Worm (Caenorhabditis elegans) whole organism, L1 larva: Measurements from ENCODE around the gene srh-105.
A peak's percentile ranks its signal among the peaks of the same experiment; 100 is the strongest.

ENCODE experiments used
- C04F5.9 ChIP-seq: sonication (generic microtip); optimal IDR thresholded peaks from 2 replicates; lab custom pipeline; 2016; ENCODE audit warnings: missing genetic modification characterization, missing compliant biosample characterization
- Y116A8C.19 ChIP-seq: sonication (generic microtip); optimal IDR thresholded peaks from 2 replicates; lab custom pipeline; 2016; ENCODE audit warnings: missing compliant biosample characterization, missing genetic modification characterization, borderline replicate concordance
- ama-1 ChIP-seq: fragments of 150-350 bp; optimal IDR thresholded peaks from 2 replicates; lab custom pipeline; 2014
- blmp-1 ChIP-seq: fragments of 150-350 bp; optimal IDR thresholded peaks from 2 replicates; lab custom pipeline; 2014; ENCODE audit warnings: missing biosample characterization, missing genetic modification characterization
- ceh-90 ChIP-seq: sonication (generic microtip); optimal IDR thresholded peaks from 2 replicates; lab custom pipeline; 2016; ENCODE audit warnings: missing genetic modification characterization, missing compliant biosample characterization
- dsc-1 ChIP-seq: sonication (generic microtip); optimal IDR thresholded peaks from 2 replicates; lab custom pipeline; 2016; ENCODE audit warnings: mild to moderate bottlenecking, missing genetic modification characterization, missing compliant biosample characterization
- efl-1 ChIP-seq, 4 experiments: fragments of 150-350 bp; optimal IDR thresholded peaks in 3 of 4; peaks in 1 of 4; 1 replicate in 1 of 4; 2 replicates in 3 of 4; lab custom pipeline; 2014; ENCODE audit warnings: missing biosample characterization in 2 of 4, missing genetic modification characterization in 2 of 4, missing genetic modification reagents in 2 of 4
- egl-13 ChIP-seq: sonication (generic microtip); optimal IDR thresholded peaks from 2 replicates; lab custom pipeline; 2016; ENCODE audit warnings: missing genotype, missing genetic modification reagents, missing genetic modification characterization, missing compliant biosample characterization
- egl-27 ChIP-seq, 2 experiments: fragments of 150-350 bp in 1 of 2; sonication (generic microtip); optimal IDR thresholded peaks; 3 replicates each; lab custom pipeline; 2017 to 2018; ENCODE audit warnings: missing biosample characterization in 2 of 2, missing genetic modification characterization in 2 of 2, missing genetic modification reagents in 2 of 2
- elt-3 ChIP-seq, 6 experiments: fragments of 150-350 bp in 1 of 6; sonication (generic microtip); optimal IDR thresholded peaks; 2 replicates each; lab custom pipeline; 2017 to 2018; ENCODE audit warnings: missing biosample characterization in 6 of 6, missing genetic modification characterization in 6 of 6, inconsistent platforms in 1 of 6
- fkh-8 ChIP-seq: sonication (generic microtip); optimal IDR thresholded peaks from 2 replicates; lab custom pipeline; 2016; ENCODE audit warnings: mild to moderate bottlenecking, missing genetic modification characterization, missing compliant biosample characterization
- fos-1 ChIP-seq: fragments of 150-350 bp; optimal IDR thresholded peaks from 2 replicates; lab custom pipeline; 2014; ENCODE audit warnings: missing biosample characterization, missing genetic modification characterization
- hlh-4 ChIP-seq: sonication (generic microtip); optimal IDR thresholded peaks from 2 replicates; lab custom pipeline; 2016; ENCODE audit warnings: mild to moderate bottlenecking, missing genetic modification characterization, missing compliant biosample characterization
- hpl-2 ChIP-seq: fragments of 150-350 bp; optimal IDR thresholded peaks from 2 replicates; lab custom pipeline; 2014; ENCODE audit warnings: missing biosample characterization, missing genetic modification reagents, missing genetic modification characterization
- irx-1 ChIP-seq: sonication (generic microtip); optimal IDR thresholded peaks from 2 replicates; lab custom pipeline; 2016; ENCODE audit warnings: missing genetic modification characterization, missing compliant biosample characterization
- isw-1 ChIP-seq: fragments of 200-800 bp; sonication (Bioruptor generic); IDR thresholded peaks from 2 replicates; pipeline ENCODE4 v1.3.6; 2022; ENCODE audit warnings: missing genetic modification characterization, missing compliant biosample characterization
- lin-14 ChIP-seq: fragments of 200-800 bp; sonication (Bioruptor generic); optimal IDR thresholded peaks from 2 replicates; lab custom pipeline; 2018; ENCODE audit warnings: mild to moderate bottlenecking, missing genetic modification characterization, moderate library complexity, missing compliant biosample characterization
- lin-35 ChIP-seq, 2 experiments: fragments of 150-350 bp; optimal IDR thresholded peaks; 2 replicates each; lab custom pipeline; 2014; ENCODE audit warnings: missing biosample characterization in 2 of 2, missing genetic modification characterization in 2 of 2, missing genetic modification reagents in 2 of 2
- lin-39 ChIP-seq: fragments of 150-350 bp; optimal IDR thresholded peaks from 2 replicates; lab custom pipeline; 2014; ENCODE audit warnings: missing biosample characterization, missing genetic modification reagents, missing genetic modification characterization
- lir-3 ChIP-seq: sonication (generic microtip); optimal IDR thresholded peaks from 2 replicates; lab custom pipeline; 2016; ENCODE audit warnings: mild to moderate bottlenecking, missing genetic modification characterization, moderate library complexity, missing compliant biosample characterization; ENCODE audit not compliant: poor library complexity
- lsy-2 ChIP-seq, 2 experiments: fragments of 150-350 bp; optimal IDR thresholded peaks; 2 replicates each; lab custom pipeline; 2014; ENCODE audit warnings: missing biosample characterization in 2 of 2, missing genetic modification characterization in 2 of 2
- mab-9 ChIP-seq: fragments of 200-800 bp; sonication (Bioruptor generic); IDR thresholded peaks from 2 replicates; pipeline ENCODE4 v1.3.6; 2022; ENCODE audit warnings: missing genetic modification reagents, missing genetic modification characterization, missing compliant biosample characterization
- mdl-1 ChIP-seq, 2 experiments: fragments of 150-350 bp; optimal IDR thresholded peaks; 2 replicates each; lab custom pipeline; 2014 to 2017; ENCODE audit warnings: missing biosample characterization in 2 of 2, missing genetic modification characterization in 2 of 2, inconsistent platforms in 1 of 2
- mep-1 ChIP-seq: fragments of 150-350 bp; optimal IDR thresholded peaks from 2 replicates; lab custom pipeline; 2014; ENCODE audit warnings: missing biosample characterization, missing genetic modification characterization
- nhr-237 ChIP-seq: fragments of 150-350 bp; optimal IDR thresholded peaks from 2 replicates; lab custom pipeline; 2014; ENCODE audit warnings: missing biosample characterization, missing genetic modification characterization
- nhr-28 ChIP-seq: fragments of 150-350 bp; optimal IDR thresholded peaks from 2 replicates; lab custom pipeline; 2014; ENCODE audit warnings: missing biosample characterization, missing genetic modification characterization
- nhr-47 ChIP-seq: sonication (generic microtip); optimal IDR thresholded peaks from 2 replicates; lab custom pipeline; 2016; ENCODE audit warnings: mild to moderate bottlenecking, missing genetic modification characterization, moderate library complexity, missing compliant biosample characterization
- nhr-85 ChIP-seq: sonication (generic microtip); peaks from one replicate; lab custom pipeline; 2016; ENCODE audit warnings: missing genetic modification characterization, inconsistent platforms, missing compliant biosample characterization
- nhr-90 ChIP-seq: sonication (generic microtip); optimal IDR thresholded peaks from 2 replicates; lab custom pipeline; 2016; ENCODE audit warnings: mild to moderate bottlenecking, missing genetic modification characterization, missing compliant biosample characterization; ENCODE audit not compliant: poor library complexity
- rnt-1 ChIP-seq: sonication (generic microtip); optimal IDR thresholded peaks from 2 replicates; lab custom pipeline; 2016; ENCODE audit warnings: mild to moderate bottlenecking, missing genetic modification characterization, moderate library complexity, missing compliant biosample characterization
- sox-4 ChIP-seq: sonication (generic microtip); optimal IDR thresholded peaks from 2 replicates; lab custom pipeline; 2016; ENCODE audit warnings: missing genetic modification characterization, missing compliant biosample characterization
- sptf-1 ChIP-seq: fragments of 150-350 bp; optimal IDR thresholded peaks from 2 replicates; lab custom pipeline; 2014; ENCODE audit warnings: missing biosample characterization, missing genetic modification characterization
- unc-98 ChIP-seq: fragments of 200-800 bp; sonication (Bioruptor generic); IDR thresholded peaks from 2 replicates; pipeline ENCODE4 v1.3.6; 2022; ENCODE audit warnings: missing genetic modification characterization, missing compliant biosample characterization
- vab-15 ChIP-seq: sonication (generic microtip); optimal IDR thresholded peaks from 2 replicates; lab custom pipeline; 2017; ENCODE audit warnings: missing genotype, mild to moderate bottlenecking, missing genetic modification characterization, missing compliant biosample characterization

The srh-105 gene

DNA sequence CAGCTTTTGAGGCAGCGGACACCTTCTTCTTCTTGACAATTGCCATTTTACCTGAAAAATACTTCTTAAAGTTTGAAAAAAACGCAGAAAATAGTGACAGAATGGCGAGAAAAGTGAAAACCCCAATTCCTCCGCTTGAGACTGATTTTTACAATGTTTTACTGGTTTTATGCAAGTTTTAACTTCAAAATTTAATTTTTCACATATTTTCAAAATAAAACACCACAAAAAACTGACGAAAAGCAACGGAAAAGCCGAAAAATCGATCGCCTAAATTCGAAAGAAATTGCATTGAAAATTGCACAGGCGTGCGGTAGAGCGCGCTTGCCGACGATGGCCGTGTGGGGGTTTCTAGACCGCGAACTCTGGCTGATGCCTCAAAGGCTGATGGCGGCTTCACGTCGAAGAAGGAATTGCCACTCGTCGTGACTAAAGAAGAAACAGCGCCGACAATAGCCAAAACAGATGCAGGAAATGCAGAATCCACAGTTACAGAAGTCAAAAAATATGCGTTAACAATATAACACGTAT lies 33.2 kb downstream of the srh-105 start, which contains the start of gene nsun-1 (continued):
- TF ChIP-seq C04F5.9 (tag; lab: Kevin White, UChicago) = peak; percentile 0
- no peak for TF ChIP-seq lin-14 (GFP tag; lab: Kevin White, UChicago)
- no peak for TF ChIP-seq mdl-1 (tag; optimal IDR thresholded peaks at IDR 0.05; lab: Kevin White, UChicago)
- no peak for TF ChIP-seq fos-1 (tag; lab: Kevin White, UChicago)
- peak; percentile 63 for TF ChIP-seq fkh-8 (tag; lab: Kevin White, UChicago)
- peak; percentile 39; the same call in 1 of the 2 replicates for TF ChIP-seq unc-98 (GFP tag; lab: Robert Waterston, UW)
- TF ChIP-seq lin-35 (GFP tag; optimal IDR thresholded peaks at IDR 0.05; lab: Kevin White, UChicago) = peak; percentile 62 to 63
- TF ChIP-seq isw-1 (GFP tag; lab: Robert Waterston, UW) = peak; percentile 46
- peak; percentile 42 for TF ChIP-seq irx-1 (tag; lab: Kevin White, UChicago)
- TF ChIP-seq nhr-90 (tag; lab: Kevin White, UChicago) = no peak
- TF ChIP-seq hlh-4 = no peak
- TF ChIP-seq ceh-90 = peak; percentile 78

DNA sequence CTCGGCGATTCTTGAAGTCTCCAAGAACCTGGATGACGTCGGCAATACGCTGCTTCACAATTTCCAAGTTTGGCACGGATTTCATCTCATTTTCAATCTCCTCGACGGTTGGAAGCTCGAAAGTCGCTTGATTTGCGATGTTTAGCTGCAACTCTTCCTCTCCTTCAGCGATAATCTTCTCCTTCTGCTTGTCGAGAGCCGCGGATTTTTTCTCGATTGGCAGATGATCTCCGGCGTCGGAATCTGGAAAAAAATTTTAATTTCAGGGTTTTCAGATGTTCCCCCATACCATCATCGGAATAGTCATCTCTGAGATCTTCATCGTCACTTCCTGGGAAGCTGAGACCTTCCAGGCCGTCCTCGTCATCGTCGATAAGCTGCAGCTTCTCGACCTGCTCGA lies 33.8 kb downstream of the srh-105 start:
- peak; percentile 58 for TF ChIP-seq nhr-85 (tag; lab: Kevin White, UChicago)
- TF ChIP-seq egl-13 (tag; lab: Kevin White, UChicago) = no peak

DNA sequence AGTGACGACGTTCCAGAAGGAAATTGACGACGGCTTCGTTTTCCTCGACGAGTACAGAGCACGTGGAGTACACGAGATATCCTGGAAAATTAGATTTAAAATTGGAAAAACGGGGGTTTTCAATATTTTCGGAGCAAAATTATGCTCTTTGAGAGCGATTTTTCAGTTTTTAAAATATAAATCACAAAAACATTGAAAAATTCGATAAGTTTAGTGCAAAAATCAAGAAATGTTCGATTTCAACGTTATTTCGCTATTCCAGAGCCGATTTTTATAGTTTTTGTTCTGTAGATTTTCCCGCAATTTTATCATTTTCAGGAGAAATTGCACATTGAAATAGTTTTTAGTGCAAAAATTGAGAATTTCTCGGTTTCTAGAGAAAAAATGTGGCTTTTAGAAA lies 35.9 kb downstream of the srh-105 start, which contains the start of gene W07E6.5:
W07E6.5 (plus strand) TSS at position 301 of the 400 bp plus-strand sequence.
- no peak for TF ChIP-seq nhr-28 (tag; lab: Kevin White, UChicago)
- no peak for TF ChIP-seq sox-4 (tag; lab: Kevin White, UChicago)
- no peak for TF ChIP-seq efl-1 (optimal IDR thresholded peaks at IDR 0.05; lab: Kevin White, UChicago)
- TF ChIP-seq efl-1 (GFP tag; optimal IDR thresholded peaks at IDR 0.05 in 1 of 2; lab: Kevin White, UChicago) = no peak
- no peak for TF ChIP-seq egl-27 (tag; optimal IDR thresholded peaks at IDR 0.05; lab: Kevin White, UChicago)
- no peak for TF ChIP-seq elt-3 (tag; optimal IDR thresholded peaks at IDR 0.05; lab: Kevin White, UChicago)
- no peak for TF ChIP-seq dsc-1 (tag; lab: Kevin White, UChicago)
- no peak for TF ChIP-seq nhr-47 (tag; lab: Kevin White, UChicago)
- no peak for TF ChIP-seq sptf-1 (tag; lab: Kevin White, UChicago)
- TF ChIP-seq Y116A8C.19 = no peak
- TF ChIP-seq mep-1 = no peak
- no peak for TF ChIP-seq vab-15 (tag; lab: Kevin White, UChicago)

DNA sequence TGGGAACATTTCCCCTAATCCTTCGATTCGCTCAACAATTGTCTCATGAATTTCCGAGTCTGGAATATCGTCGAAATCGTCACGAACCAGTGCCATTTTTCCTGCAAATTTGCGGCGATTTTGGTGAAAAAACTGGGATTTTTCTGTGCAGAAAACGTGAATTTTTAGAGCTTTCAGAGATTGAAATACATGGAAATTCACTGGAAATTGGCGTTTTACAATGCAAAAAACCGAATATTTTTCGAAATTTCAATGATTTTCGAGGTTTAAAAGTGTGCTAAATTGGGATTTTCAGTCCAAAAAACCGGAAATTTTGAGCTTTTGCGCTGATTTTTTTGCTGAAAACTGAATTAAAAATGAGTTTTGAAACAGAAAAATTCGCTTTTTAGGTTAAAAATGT lies 38.8 kb downstream of the srh-105 start, which contains the start of gene tomm-22:
tomm-22 (minus strand) TSS at position 101 of the 400 bp plus-strand sequence.
- TF ChIP-seq ama-1 (no peak), Y116A8C.19 (no peak), lin-39 (tag; lab: Kevin White, UChicago) (no peak), lsy-2 (tag; optimal IDR thresholded peaks at IDR 0.05; lab: Kevin White, UChicago) (no peak), efl-1 (optimal IDR thresholded peaks at IDR 0.05; lab: Kevin White, UChicago) (no peak), efl-1 (GFP tag; optimal IDR thresholded peaks at IDR 0.05 in 1 of 2; lab: Kevin White, UChicago) (peak in 1 of 2 experiments; percentile 27), blmp-1 (tag; lab: Kevin White, UChicago) (no peak), hpl-2 (GFP tag; lab: Kevin White, UChicago) (no peak), nhr-237 (tag; lab: Kevin White, UChicago) (no peak), sox-4 (tag; lab: Kevin White, UChicago) (no peak)
- TF ChIP-seq, all 84 proteins: peak for 1

DNA sequence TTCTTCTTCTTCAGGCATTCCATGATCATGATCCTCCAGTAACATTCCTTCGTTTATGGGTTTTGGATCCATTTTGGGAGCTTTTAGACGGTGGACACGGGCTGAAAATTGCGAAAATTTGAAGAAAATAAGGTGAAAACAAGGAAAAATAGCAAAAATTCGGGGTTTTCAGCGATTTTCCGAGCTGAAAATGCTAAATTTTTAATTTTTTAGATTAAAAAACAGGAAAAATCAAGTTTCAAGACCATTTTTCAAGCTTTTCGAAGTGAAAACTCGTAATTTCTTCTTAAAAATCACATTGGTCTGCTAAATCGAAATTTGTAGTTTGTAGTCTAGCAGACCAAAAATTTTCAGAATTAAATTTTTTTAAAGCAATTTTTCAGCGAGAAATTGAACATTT lies 41.9 kb downstream of the srh-105 start, which contains the start of gene nfyb-1:
nfyb-1 (minus strand) TSS at position 101 of the 400 bp plus-strand sequence.
- TF ChIP-seq mab-9 (GFP tag; lab: Robert Waterston, UW) (no peak), rnt-1 (tag; lab: Kevin White, UChicago) (no peak), blmp-1 (tag; lab: Kevin White, UChicago) (no peak), nhr-47 (tag; lab: Kevin White, UChicago) (no peak), nhr-85 (tag; lab: Kevin White, UChicago) (no peak), lir-3 (tag; lab: Kevin White, UChicago) (no peak)
